Worm (Caenorhabditis elegans): ENCODE results near the gene B0284.3.

The B0284.3 gene

DNA sequence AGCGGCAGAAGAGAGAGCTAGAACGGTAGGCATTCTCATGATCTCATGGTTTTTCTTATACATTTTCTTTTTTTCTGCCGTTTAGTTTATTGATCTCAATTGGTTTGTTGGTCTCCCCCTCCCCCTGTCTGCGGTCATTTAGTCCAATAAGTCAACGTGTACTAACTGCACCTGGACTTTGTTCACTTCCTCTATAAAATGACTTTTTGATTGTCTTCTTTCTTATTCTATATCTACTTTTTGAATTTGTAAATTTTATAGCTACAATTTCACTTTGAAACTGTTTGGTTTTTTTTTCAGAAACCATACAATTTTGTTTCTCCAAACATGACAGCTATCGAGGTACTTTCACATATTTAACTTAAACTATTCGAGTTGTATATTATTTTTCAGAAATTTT lies 12.0 kb downstream of the B0284.3 start, which contains the start of gene ckb-2:
Gene ckb-2, plus strand, starts transcription at position 301 of the 400 bp plus-strand sequence.
- no peak for TF ChIP-seq W03F9.2 (tag; optimal IDR thresholded peaks at IDR 0.05)
- TF ChIP-seq dao-5 (tag; optimal IDR thresholded peaks at IDR 0.05), result no peak
- no peak for TF ChIP-seq him-1 (tag; optimal IDR thresholded peaks at IDR 0.05)

DNA sequence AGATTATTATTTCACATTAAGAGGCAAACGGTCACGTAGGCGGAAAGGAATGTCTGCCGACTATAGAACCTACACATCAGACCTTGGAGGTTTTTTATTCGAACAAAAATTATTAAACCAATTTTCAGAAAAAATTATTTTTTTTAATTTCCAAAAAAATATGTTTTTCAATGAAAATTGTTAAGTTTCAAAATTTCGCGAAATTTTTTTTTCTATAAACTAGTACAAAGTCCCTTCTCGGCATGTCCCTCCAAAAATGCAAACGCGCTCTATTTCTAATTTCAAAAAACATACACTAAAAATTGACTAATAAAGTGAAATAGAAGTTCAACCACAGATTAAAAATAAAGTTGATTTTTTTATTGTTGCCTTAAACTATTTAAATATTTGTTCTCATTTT lies 14.6 kb downstream of the B0284.3 start, which contains the start of gene ckb-1:
Gene ckb-1, plus strand, starts transcription at position 301 of the 400 bp plus-strand sequence.
- TF ChIP-seq him-1 (tag; optimal IDR thresholded peaks at IDR 0.05) (no peak), dao-5 (tag; optimal IDR thresholded peaks at IDR 0.05) (no peak), W03F9.2 (tag; optimal IDR thresholded peaks at IDR 0.05) (no peak)

DNA sequence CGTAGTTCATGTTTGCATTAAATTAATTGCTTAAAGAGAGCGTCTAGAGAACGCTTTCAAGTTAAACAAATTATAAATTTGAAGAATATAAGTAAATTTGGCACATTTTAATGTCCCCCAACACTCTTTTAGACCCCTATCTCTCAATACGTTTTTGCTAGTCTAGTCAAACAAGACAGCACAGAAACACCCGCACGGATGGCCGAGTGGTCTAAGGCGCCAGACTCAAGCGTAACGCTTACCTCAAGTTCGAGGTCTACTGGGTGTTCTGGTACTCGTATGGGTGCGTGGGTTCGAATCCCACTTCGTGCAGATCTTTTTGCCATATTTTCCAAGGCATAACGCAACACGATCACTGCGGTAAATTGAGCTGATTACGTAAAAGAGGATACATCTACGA lies 17.3 kb downstream of the B0284.3 start:
- TF ChIP-seq him-1 (tag; optimal IDR thresholded peaks at IDR 0.05), result no peak
- no peak for TF ChIP-seq W03F9.2 (tag; optimal IDR thresholded peaks at IDR 0.05)

DNA sequence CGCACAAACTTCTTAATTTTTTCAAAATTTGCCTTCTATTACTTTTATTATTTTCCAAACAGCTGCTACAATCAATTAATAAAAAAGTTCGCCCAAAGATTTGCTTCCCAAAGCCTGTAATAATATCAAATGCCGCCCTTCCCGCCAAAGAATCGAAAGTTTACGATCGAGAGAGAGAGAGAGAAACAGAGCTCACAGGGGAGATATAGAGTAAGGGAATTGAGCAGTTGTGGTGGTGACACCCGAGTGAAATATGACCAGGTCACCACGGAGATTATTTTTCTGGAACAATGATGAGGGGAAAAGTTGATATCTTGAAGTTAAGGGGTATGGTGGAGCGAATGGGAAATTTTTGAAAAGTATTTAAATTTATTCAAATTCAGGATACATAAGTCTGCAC lies 19.7 kb downstream of the B0284.3 start:
- TF ChIP-seq dao-5 (tag; optimal IDR thresholded peaks at IDR 0.05), result no peak
- no peak for TF ChIP-seq W03F9.2 (tag; optimal IDR thresholded peaks at IDR 0.05)
- TF ChIP-seq him-1 (tag; optimal IDR thresholded peaks at IDR 0.05), result no peak

DNA sequence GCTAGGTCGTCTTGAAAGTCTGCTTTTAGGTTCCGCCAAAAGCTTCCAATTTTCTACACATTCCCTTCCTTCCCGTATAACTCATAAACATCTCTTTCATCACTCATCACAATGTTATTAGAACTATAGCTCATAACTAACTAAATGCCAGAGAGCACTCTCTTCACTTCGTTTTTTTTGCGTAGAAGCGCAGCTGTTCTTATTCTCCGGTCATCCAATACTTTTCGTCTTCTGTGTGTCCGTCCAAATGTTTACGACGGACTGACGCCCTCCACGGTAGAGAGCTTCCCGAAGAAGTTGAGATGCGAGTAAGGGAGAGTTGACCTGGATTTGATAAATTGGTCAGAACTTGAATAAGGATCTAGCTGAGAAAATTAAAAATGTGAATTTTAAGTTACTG lies 20.4 kb downstream of the B0284.3 start:
- TF ChIP-seq him-1 (tag; optimal IDR thresholded peaks at IDR 0.05) (no peak), W03F9.2 (tag; optimal IDR thresholded peaks at IDR 0.05) (no peak), dao-5 (tag; optimal IDR thresholded peaks at IDR 0.05) (no peak)

DNA sequence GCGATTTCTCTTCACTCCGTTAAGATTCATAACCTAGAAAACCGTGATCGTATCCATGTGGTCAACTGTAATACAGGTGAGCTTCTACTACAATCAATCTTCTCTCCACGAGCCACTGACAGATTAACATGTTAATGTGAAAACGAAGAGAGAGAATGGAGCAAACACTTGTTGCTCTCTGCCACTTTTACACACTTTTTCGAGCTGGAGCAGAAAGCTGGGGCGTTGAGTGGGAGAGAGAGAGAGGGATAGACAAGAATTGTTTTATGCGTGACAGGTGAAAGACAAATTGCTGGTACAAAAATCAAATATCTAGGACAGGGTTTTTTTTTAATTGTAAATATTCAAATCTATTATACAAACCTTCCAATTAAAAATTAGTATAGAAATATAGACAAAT lies 21.3 kb downstream of the B0284.3 start:
- TF ChIP-seq W03F9.2 (tag; optimal IDR thresholded peaks at IDR 0.05) (no peak), him-1 (tag; optimal IDR thresholded peaks at IDR 0.05) (no peak), dao-5 (tag; optimal IDR thresholded peaks at IDR 0.05) (no peak)

DNA sequence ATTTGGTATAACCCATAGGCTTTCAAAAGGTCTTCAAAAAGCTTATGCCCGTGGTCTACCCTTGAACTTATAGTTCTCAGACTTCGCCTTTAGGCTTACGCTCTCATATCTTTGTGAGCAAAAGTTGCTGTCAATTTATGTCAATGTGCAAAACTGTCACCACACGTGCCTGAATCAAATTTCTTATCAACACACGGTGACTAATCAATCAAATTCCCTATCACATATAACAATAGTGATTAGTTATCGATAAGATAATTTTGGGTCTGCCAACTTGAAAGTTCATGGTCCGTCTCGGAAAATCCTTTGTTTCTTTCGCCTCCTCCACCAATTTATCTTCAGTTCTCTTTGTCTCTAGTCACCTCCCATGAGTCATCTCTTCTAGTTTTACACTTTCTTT lies 22.2 kb downstream of the B0284.3 start:
- TF ChIP-seq dao-5 (tag; optimal IDR thresholded peaks at IDR 0.05) (no peak), him-1 (tag; optimal IDR thresholded peaks at IDR 0.05) (no peak), W03F9.2 (tag; optimal IDR thresholded peaks at IDR 0.05) (no peak)

DNA sequence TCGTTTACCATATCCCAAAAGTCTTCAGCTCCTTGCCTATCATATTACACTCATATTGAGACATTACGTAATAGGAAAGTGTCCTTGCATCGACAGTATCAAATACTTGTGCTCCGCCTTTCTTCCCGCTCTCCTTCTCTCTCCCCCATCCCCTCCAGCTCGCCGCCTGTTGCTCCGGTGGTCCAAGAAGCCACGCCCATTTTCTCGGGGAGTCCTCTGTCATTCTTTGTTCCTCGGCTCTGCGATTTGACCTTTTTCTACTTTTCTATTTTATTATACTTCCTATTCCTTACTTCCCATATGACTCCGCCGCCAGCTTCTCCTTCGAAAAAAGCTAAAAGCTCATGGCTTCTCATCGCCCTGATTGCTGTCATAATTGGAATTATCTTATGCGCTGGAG lies 23.2 kb downstream of the B0284.3 start, which contains the start of gene mnp-1:
Gene mnp-1, plus strand, starts transcription at position 211 of the 400 bp plus-strand sequence.
- TF ChIP-seq W03F9.2 (tag; optimal IDR thresholded peaks at IDR 0.05), result no peak
- no peak for TF ChIP-seq dao-5 (tag; optimal IDR thresholded peaks at IDR 0.05)
- TF ChIP-seq him-1 (tag; optimal IDR thresholded peaks at IDR 0.05), result no peak

DNA sequence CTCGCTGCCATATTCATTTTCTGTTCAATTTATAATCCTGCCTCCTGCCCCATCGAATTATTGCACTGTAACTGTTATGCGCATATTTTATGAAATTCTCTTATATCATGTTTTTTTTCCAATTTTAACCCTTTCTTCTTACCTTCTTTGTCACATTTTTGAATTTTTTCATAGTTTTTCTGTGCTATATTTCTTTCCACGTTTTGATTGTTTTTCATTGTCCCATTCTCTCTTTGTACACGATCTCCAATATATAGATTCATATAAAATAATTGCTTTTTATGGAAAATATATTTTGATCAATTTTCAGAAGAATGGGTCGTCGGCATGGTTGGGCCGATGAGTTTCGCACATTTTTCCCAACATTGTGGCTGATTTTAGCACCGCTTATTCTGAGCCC lies 29.8 kb downstream of the B0284.3 start, which contains the start of gene B0285.6:
Gene B0285.6, plus strand, starts transcription at position 301 of the 400 bp plus-strand sequence.
- TF ChIP-seq W03F9.2 (tag; optimal IDR thresholded peaks at IDR 0.05) (no peak), him-1 (tag; optimal IDR thresholded peaks at IDR 0.05) (no peak), dao-5 (tag; optimal IDR thresholded peaks at IDR 0.05) (no peak)

DNA sequence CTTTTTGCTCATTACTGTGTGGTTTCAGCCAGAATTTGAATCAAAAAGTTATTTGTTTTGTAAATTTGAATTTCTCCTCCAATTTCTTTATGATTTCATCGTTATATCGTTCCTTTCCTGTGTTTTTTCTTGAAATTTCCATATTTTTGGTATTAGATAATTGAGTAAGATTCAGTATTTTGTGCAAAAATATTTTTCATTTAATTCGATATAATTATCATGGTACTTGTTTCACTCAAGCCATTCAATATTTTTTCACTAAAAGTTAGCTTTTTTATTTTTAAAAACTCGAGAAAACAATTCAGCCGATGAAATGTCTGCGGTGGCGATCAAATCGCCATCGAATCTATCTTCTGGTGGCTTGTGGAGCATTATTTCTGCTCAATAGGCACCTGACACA lies 34.6 kb downstream of the B0284.3 start, which contains the start of gene hse-5:
Gene hse-5, plus strand, starts transcription at position 301 of the 400 bp plus-strand sequence.
- TF ChIP-seq dao-5 (tag; optimal IDR thresholded peaks at IDR 0.05) (no peak), W03F9.2 (tag; optimal IDR thresholded peaks at IDR 0.05) (no peak), him-1 (tag; optimal IDR thresholded peaks at IDR 0.05) (no peak)

DNA sequence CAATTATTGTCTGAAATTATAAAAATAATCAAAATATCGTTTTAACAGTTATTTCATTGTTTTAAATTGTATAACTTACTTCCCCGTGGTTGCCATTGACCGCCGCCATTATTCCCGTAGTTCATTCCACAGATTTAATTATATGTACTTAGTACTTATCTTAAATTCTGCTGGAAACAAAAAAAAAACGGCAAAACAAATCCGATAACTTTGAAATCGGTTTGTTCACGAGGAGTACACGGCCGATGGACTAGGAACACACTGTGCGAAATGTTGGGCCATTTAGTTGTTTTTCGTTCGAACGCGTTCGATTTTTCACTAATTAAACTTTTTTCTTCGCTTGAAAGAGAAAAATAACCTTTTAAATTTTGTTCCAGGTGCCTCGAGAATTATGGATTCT lies 36.5 kb downstream of the B0284.3 start, which contains the start of the genes B0285.3 and lcmt-1:
Gene B0285.3, minus strand, starts transcription at position 267 of the 400 bp plus-strand sequence.
Gene lcmt-1, plus strand, starts transcription at position 377 of the 400 bp plus-strand sequence.
- TF ChIP-seq W03F9.2 (tag; optimal IDR thresholded peaks at IDR 0.05) (peak; percentile 55), him-1 (tag; optimal IDR thresholded peaks at IDR 0.05) (no peak)

DNA sequence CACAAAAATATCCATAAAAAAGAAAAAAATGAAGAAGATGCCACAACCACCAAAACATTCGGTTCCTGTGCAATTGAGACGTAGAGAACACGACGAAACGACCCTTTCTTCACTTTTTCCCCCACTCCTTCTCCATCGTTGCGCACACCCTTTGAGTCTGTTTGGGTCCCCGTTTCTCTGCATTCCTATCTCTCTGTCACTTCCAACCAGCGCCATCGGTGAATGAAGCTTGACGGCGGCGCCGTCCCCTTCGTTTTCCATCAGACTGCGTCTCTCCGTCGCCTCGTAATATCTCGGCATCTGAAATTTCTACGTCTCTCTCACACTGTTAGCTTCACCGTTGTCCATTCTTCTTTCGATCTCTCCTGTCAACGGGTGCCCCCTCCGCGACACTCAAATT lies 44.0 kb downstream of the B0284.3 start:
- no peak for TF ChIP-seq him-1 (tag; optimal IDR thresholded peaks at IDR 0.05)
- peak; percentile 27 for TF ChIP-seq W03F9.2 (tag; optimal IDR thresholded peaks at IDR 0.05)
- no peak for TF ChIP-seq dao-5 (tag; optimal IDR thresholded peaks at IDR 0.05)

DNA sequence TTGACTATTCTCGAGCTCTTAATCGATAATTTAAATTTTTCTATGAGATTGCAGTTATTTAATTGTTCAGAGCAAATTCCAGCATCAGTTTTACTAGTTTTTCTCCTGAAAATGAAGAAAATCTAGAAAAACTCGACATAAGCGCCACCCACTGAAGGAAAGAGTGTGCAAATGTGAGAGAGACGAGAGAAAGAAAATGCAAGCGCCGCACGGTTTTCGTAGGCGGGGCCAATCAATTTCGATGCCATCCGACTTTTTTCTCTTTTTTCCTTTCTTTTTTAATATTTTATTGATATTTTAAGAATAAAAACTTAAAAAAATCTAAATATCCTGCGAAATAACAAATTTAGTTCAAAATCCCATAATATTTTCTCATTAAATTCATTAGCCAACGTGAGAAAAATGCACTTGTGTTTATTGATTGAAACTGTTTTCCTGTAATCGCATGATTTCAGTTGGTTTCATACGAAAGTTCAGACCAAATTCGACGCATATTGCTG lies 47.0 kb downstream of the B0284.3 start, which contains the start of gene cdk-12:
Gene cdk-12, plus strand, starts transcription at position 450 of the 500 bp plus-strand sequence.
- no peak for TF ChIP-seq him-1 (tag; optimal IDR thresholded peaks at IDR 0.05)
- peak; percentile 67 for TF ChIP-seq W03F9.2 (tag; optimal IDR thresholded peaks at IDR 0.05)

DNA sequence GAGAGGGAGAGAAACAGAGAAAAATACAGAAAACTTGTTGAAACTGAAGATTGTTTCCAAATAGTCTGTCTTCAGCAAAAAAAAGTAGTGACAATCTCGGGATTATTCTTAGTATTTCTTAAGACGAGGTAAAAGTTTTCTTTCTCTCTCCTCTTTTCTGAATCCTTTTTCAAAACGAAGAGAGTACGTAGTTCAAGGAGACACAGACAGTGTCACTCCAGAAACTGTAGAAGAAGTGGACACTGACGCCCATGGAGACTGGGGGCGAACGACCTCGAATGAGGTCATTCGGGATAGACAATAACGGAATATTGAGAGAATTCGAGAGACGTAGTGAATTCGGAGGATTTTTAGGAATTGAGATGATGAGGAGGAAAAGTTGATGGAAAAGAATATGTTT lies 48.6 kb downstream of the B0284.3 start, which contains the start of gene gly-6:
Gene gly-6, minus strand, starts transcription at position 245 of the 400 bp plus-strand sequence.
- TF ChIP-seq him-1 (tag; optimal IDR thresholded peaks at IDR 0.05), result no peak
- TF ChIP-seq dao-5 (tag; optimal IDR thresholded peaks at IDR 0.05), result no peak
